Fruit fly (Drosophila melanogaster): Measurements from ENCODE around the gene Nelf-A.

Gene Nelf-A

dm6 chr3R:21185655-21186054, 37.8 kb upstream of the Nelf-A start:
- TF ChIP-seq CG8159 (tag; optimal IDR thresholded peaks at IDR 0.05) (no peak), fd96Ca (GFP tag; IDR thresholded peaks at IDR 0.05) (no peak), CG8301 (tag; optimal IDR thresholded peaks at IDR 0.05) (no peak), CG10348 (GFP tag; IDR thresholded peaks at IDR 0.05) (no peak), CG13204 (GFP tag; optimal IDR thresholded peaks at IDR 0.05) (no peak), CG32121 (GFP tag; IDR thresholded peaks at IDR 0.05) (no peak), gl (tag; optimal IDR thresholded peaks at IDR 0.05) (no peak), CG14655 (GFP tag; optimal IDR thresholded peaks at IDR 0.05) (no peak), CG4496 (GFP tag; IDR thresholded peaks at IDR 0.05) (no peak), Pif1A (GFP tag; optimal IDR thresholded peaks at IDR 0.05) (no peak), Ets98B (GFP tag; IDR thresholded peaks at IDR 0.05) (no peak), Pif1B (GFP tag; optimal IDR thresholded peaks at IDR 0.05) (no peak), CG12605 (GFP tag; IDR thresholded peaks at IDR 0.05) (no peak), CG17806 (tag; optimal IDR thresholded peaks at IDR 0.05) (no peak), Snoo (tag; optimal IDR thresholded peaks at IDR 0.05) (no peak), EcR (GFP tag; optimal IDR thresholded peaks at IDR 0.05) (no peak), CG9948 (tag; optimal IDR thresholded peaks at IDR 0.05) (no peak), D1 (tag; optimal IDR thresholded peaks at IDR 0.05) (no peak), CG15710 (tag; optimal IDR thresholded peaks at IDR 0.05) (no peak), rn (GFP tag; IDR thresholded peaks at IDR 0.05) (no peak)

dm6 chr3R:21186606-21187393, 36.7 kb upstream of the Nelf-A start:
- TF ChIP-seq CG4496 (GFP tag; IDR thresholded peaks at IDR 0.05) (no peak), CG14655 (GFP tag; optimal IDR thresholded peaks at IDR 0.05) (peak; percentile 52), CG17806 (tag; optimal IDR thresholded peaks at IDR 0.05) (peak; percentile 8), CG8301 (tag; optimal IDR thresholded peaks at IDR 0.05) (peak; percentile 19), CG15710 (tag; optimal IDR thresholded peaks at IDR 0.05) (peak; percentile 32), Pif1A (GFP tag; optimal IDR thresholded peaks at IDR 0.05) (peak; percentile 59), CG12605 (GFP tag; IDR thresholded peaks at IDR 0.05) (peak; percentile 67), Ets98B (GFP tag; IDR thresholded peaks at IDR 0.05) (no peak), CG9948 (tag; optimal IDR thresholded peaks at IDR 0.05) (peak; percentile 27), CG8159 (tag; optimal IDR thresholded peaks at IDR 0.05) (peak; percentile 48), gl (tag; optimal IDR thresholded peaks at IDR 0.05) (no peak), EcR (GFP tag; optimal IDR thresholded peaks at IDR 0.05) (peak; percentile 56), Snoo (tag; optimal IDR thresholded peaks at IDR 0.05) (peak; percentile 48)

- TF ChIP-seq CG8301 (tag; optimal IDR thresholded peaks at IDR 0.05): no peak
- no peak for TF ChIP-seq CG15710 (tag; optimal IDR thresholded peaks at IDR 0.05)
- TF ChIP-seq D1 (tag; optimal IDR thresholded peaks at IDR 0.05): no peak
- TF ChIP-seq CG14655 (GFP tag; optimal IDR thresholded peaks at IDR 0.05): no peak
- TF ChIP-seq rn (GFP tag; IDR thresholded peaks at IDR 0.05): no peak
- TF ChIP-seq fd96Ca (GFP tag; IDR thresholded peaks at IDR 0.05): no peak
- no peak for TF ChIP-seq CG4496 (GFP tag; IDR thresholded peaks at IDR 0.05)
- TF ChIP-seq Pif1B (GFP tag; optimal IDR thresholded peaks at IDR 0.05): no peak
- no peak for TF ChIP-seq CG17806 (tag; optimal IDR thresholded peaks at IDR 0.05)
- TF ChIP-seq CG12605 (GFP tag; IDR thresholded peaks at IDR 0.05): no peak
- TF ChIP-seq Snoo (tag; optimal IDR thresholded peaks at IDR 0.05): no peak
- TF ChIP-seq CG13204 (GFP tag; optimal IDR thresholded peaks at IDR 0.05): no peak
- TF ChIP-seq EcR (GFP tag; optimal IDR thresholded peaks at IDR 0.05): no peak
- no peak for TF ChIP-seq gl (tag; optimal IDR thresholded peaks at IDR 0.05)
- TF ChIP-seq CG32121 (GFP tag; IDR thresholded peaks at IDR 0.05): no peak
These were observed 35.8 kb upstream of the Nelf-A start for dm6 chr3R:21187394-21188392.

dm6 chr3R:21188540-21189276, 34.8 kb upstream of the Nelf-A start:
- TF ChIP-seq Pif1A (GFP tag; optimal IDR thresholded peaks at IDR 0.05) (peak; percentile 8), CG14655 (GFP tag; optimal IDR thresholded peaks at IDR 0.05) (no peak), CG10348 (GFP tag; IDR thresholded peaks at IDR 0.05) (no peak), Pif1B (GFP tag; optimal IDR thresholded peaks at IDR 0.05) (peak; percentile 44), CG8301 (tag; optimal IDR thresholded peaks at IDR 0.05) (no peak), Snoo (tag; optimal IDR thresholded peaks at IDR 0.05) (no peak), CG12605 (GFP tag; IDR thresholded peaks at IDR 0.05) (0 out of 2 replicates have a peak, but pooled peaks have one; percentile 23), CG34367 (tag; optimal IDR thresholded peaks at IDR 0.05) (no peak), CG32121 (GFP tag; IDR thresholded peaks at IDR 0.05) (peak; percentile 69; the same call in 1 of the 2 replicates), CG17806 (tag; optimal IDR thresholded peaks at IDR 0.05) (no peak), D1 (tag; optimal IDR thresholded peaks at IDR 0.05) (peak; percentile 33), EcR (GFP tag; optimal IDR thresholded peaks at IDR 0.05) (peak; percentile 64), CG9948 (tag; optimal IDR thresholded peaks at IDR 0.05) (no peak), CG15710 (tag; optimal IDR thresholded peaks at IDR 0.05) (no peak), rn (GFP tag; IDR thresholded peaks at IDR 0.05) (no peak), CG13204 (GFP tag; optimal IDR thresholded peaks at IDR 0.05) (peak; percentile 100), CG8159 (tag; optimal IDR thresholded peaks at IDR 0.05) (no peak), gl (tag; optimal IDR thresholded peaks at IDR 0.05) (no peak), fd96Ca (GFP tag; IDR thresholded peaks at IDR 0.05) (no peak), CG4496 (GFP tag; IDR thresholded peaks at IDR 0.05) (peak; percentile 44; the same call in 1 of the 3 replicates), Ets98B (GFP tag; IDR thresholded peaks at IDR 0.05) (peak; percentile 39; the same call in 1 of the 2 replicates)

Data from whole organism, pupa.